Worm (Caenorhabditis elegans) whole organism, midembryonic: Measurements from ENCODE around the gene str-138.

Experiments used
- cog-1 ChIP-seq: sonication (generic microtip); optimal IDR thresholded peaks from 2 replicates; lab custom pipeline; 2016; ENCODE audit warnings: missing genetic modification characterization, missing compliant biosample characterization
- flt-1 ChIP-seq: fragments of 200-800 bp; sonication (Bioruptor generic); IDR thresholded peaks from 2 replicates; pipeline ENCODE4 v1.3.6; 2022; ENCODE audit warnings: missing genetic modification characterization, missing compliant biosample characterization
- ref-1 ChIP-seq: fragments of 200-800 bp; sonication (Bioruptor generic); conservative IDR thresholded peaks from 2 replicates; pipeline ENCODE4 v1.3.6; 2022; ENCODE audit warnings: missing genetic modification reagents, missing genetic modification characterization, missing compliant biosample characterization
- ztf-23 ChIP-seq: fragments of 200-800 bp; sonication (Bioruptor generic); IDR thresholded peaks from 2 replicates; pipeline ENCODE4 v1.3.6; 2022; ENCODE audit warnings: missing genetic modification reagents, missing genetic modification characterization, missing compliant biosample characterization

DNA sequence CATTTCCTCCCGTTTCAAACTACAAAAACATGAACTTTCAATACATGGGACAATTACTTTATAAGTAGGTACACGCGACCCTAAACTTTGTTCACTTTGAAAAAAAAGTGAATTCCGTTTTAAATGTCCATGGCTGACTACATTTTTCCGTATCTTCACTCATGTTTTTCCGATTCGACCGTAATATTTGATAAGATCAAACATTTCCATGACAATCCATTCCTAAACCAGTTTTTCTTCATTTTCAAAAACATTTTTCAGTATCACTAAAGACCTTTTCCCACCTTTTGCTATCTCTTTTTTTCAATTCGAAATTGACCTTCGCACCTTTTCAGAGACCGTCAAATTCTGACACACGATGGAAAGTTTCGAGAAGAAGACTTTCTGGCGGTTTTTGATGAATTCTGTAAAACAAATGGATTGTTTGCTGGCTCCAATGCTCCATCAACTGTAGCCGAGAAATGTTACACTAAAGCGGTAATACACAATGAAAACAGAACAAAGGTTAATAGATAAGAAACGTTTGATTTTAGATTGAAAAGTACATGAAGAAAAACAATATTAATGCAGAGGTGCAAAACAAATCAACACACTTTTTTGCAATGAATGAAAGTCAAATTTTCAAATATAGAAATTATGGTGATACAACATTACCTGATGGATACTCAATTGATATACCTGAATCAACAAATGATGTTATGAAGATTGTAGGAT, 30.9 kb upstream of the str-138 start:
- TF ChIP-seq ref-1 (GFP tag; lab: Robert Waterston, UW) (no peak), ztf-23 (GFP tag; lab: Robert Waterston, UW) (no peak), cog-1 (tag; lab: Kevin White, UChicago) (no peak), flt-1 (GFP tag; lab: Robert Waterston, UW) (no peak)
